Worm (Caenorhabditis elegans) whole organism, young adult: Measurements from ENCODE around the gene gbb-2.

Experiments
- nhr-179 ChIP-seq: sonication (generic microtip); optimal IDR thresholded peaks from 2 replicates; lab custom pipeline; 2016; ENCODE audit warnings: mild to moderate bottlenecking, missing genetic modification characterization, missing compliant biosample characterization
- snpc-1.1 ChIP-seq: sonication (generic microtip); optimal IDR thresholded peaks from 2 replicates; lab custom pipeline; 2017; ENCODE audit warnings: missing genetic modification characterization, mild to moderate bottlenecking, missing compliant biosample characterization, antibody characterized with exemption, moderate library complexity, missing genotype, missing genetic modification reagents; ENCODE audit not compliant: insufficient read depth

DNA sequence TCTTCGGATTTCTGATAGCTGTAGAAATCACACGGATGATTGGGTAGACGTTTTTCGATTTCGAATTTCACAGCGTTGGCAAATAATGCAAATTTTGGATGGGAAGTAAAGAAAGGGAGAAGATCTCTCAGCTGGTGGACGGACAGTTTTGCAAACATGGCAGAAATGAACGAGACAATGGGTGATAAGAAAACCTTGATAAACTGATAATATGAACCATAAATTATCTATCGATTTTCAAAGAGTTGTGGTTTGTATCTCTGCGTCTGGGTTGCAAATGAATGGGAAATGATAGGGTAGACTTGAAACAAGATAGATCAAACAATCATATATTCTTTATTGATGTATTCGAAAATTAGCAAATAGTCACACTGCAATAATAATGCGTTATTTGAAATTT, 23.6 kb upstream of the gbb-2 start, which contains the start of gene ZK185.3:
- no peak for TF ChIP-seq snpc-1.1
- TF ChIP-seq nhr-179 = no peak
